Fruit fly (Drosophila melanogaster) whole organism, pupa: ENCODE results near the gene Tmtc4.

Source experiments
- CG10348 ChIP-seq: fragments of 200-800 bp; sonication (Bioruptor generic); IDR thresholded peaks from 2 replicates; pipeline ENCODE4 v1.3.6; 2022; ENCODE audit warnings: missing biosample characterization, missing genetic modification characterization
- CG12605 ChIP-seq: fragments of 200-800 bp; sonication (Bioruptor generic); IDR thresholded peaks from 2 replicates; pipeline ENCODE4 v1.3.6; 2022; ENCODE audit warnings: missing biosample characterization, missing genetic modification characterization
- CG13204 ChIP-seq: fragments of 200-800 bp; sonication (Bioruptor generic); optimal IDR thresholded peaks from 2 replicates; lab custom pipeline; 2018; ENCODE audit warnings: missing biosample characterization, mild to moderate bottlenecking, missing genetic modification characterization, moderate library complexity
- CG14655 ChIP-seq: fragments of 200-800 bp; sonication (Bioruptor generic); optimal IDR thresholded peaks from 3 replicates; lab custom pipeline; 2017; ENCODE audit warnings: mild to moderate bottlenecking, missing biosample characterization, missing genetic modification reagents, missing genetic modification characterization
- CG15710 ChIP-seq: fragments of 200-800 bp; sonication (Bioruptor generic); optimal IDR thresholded peaks from 2 replicates; lab custom pipeline; 2018; ENCODE audit warnings: missing biosample characterization, mild to moderate bottlenecking, missing genetic modification characterization, moderate library complexity
- CG17806 ChIP-seq: fragments of 200-800 bp; sonication (Bioruptor generic); optimal IDR thresholded peaks from 2 replicates; lab custom pipeline; 2018; ENCODE audit warnings: missing biosample characterization, mild to moderate bottlenecking, missing genetic modification characterization, moderate library complexity
- CG32121 ChIP-seq: fragments of 200-800 bp; sonication (Bioruptor generic); IDR thresholded peaks from 2 replicates; pipeline ENCODE4 v1.3.6; 2022; ENCODE audit warnings: missing biosample characterization, missing genetic modification characterization
- CG34367 ChIP-seq: fragments of 200-800 bp; sonication (Bioruptor generic); optimal IDR thresholded peaks from 2 replicates; lab custom pipeline; 2018; ENCODE audit warnings: missing biosample characterization, mild to moderate bottlenecking, missing genetic modification characterization
- CG4496 ChIP-seq: fragments of 200-800 bp; sonication (Bioruptor generic); IDR thresholded peaks from 3 replicates; pipeline ENCODE4 v1.3.6; 2022; ENCODE audit warnings: missing biosample characterization, missing genetic modification characterization
- CG8159 ChIP-seq: fragments of 200-800 bp; sonication (Bioruptor generic); optimal IDR thresholded peaks from 3 replicates; lab custom pipeline; 2018; ENCODE audit warnings: missing biosample characterization, mild to moderate bottlenecking, missing genetic modification characterization, moderate library complexity
- CG8301 ChIP-seq: fragments of 200-800 bp; sonication (Bioruptor generic); optimal IDR thresholded peaks from 2 replicates; lab custom pipeline; 2018; ENCODE audit warnings: missing biosample characterization, mild to moderate bottlenecking, missing genetic modification characterization
- CG9948 ChIP-seq: fragments of 200-800 bp; sonication (Bioruptor generic); optimal IDR thresholded peaks from 2 replicates; lab custom pipeline; 2018; ENCODE audit warnings: missing biosample characterization, mild to moderate bottlenecking, missing genetic modification characterization, moderate library complexity
- D1 ChIP-seq: fragments of 200-800 bp; sonication (Bioruptor generic); optimal IDR thresholded peaks from 2 replicates; lab custom pipeline; 2018; ENCODE audit warnings: missing biosample characterization, mild to moderate bottlenecking, missing genetic modification characterization, moderate library complexity
- EcR ChIP-seq: fragments of 200-800 bp; sonication (Bioruptor generic); optimal IDR thresholded peaks from 3 replicates; lab custom pipeline; 2019; ENCODE audit warnings: missing biosample characterization, missing genetic modification characterization, mild to moderate bottlenecking, moderate library complexity, missing genetic modification reagents
- Ets98B ChIP-seq: fragments of 200-800 bp; sonication (Bioruptor generic); IDR thresholded peaks from 2 replicates; pipeline ENCODE4 v1.3.6; 2022; ENCODE audit warnings: missing biosample characterization, missing genetic modification characterization
- Pif1A ChIP-seq: fragments of 200-800 bp; sonication (Bioruptor generic); optimal IDR thresholded peaks from 3 replicates; lab custom pipeline; 2016; ENCODE audit warnings: missing biosample characterization, missing genetic modification characterization
- Pif1B ChIP-seq: fragments of 200-800 bp; sonication (Bioruptor generic); optimal IDR thresholded peaks from 3 replicates; lab custom pipeline; 2016; ENCODE audit warnings: missing biosample characterization, missing genetic modification characterization
- Snoo ChIP-seq: fragments of 200-800 bp; sonication (Bioruptor generic); optimal IDR thresholded peaks from 3 replicates; lab custom pipeline; 2017; ENCODE audit warnings: missing biosample characterization, mild to moderate bottlenecking, missing genetic modification characterization, inconsistent platforms
- fd96Ca ChIP-seq: fragments of 200-800 bp; sonication (Bioruptor generic); IDR thresholded peaks from 3 replicates; pipeline ENCODE4 v1.3.6; 2022; ENCODE audit warnings: missing biosample characterization, missing genetic modification characterization
- gl ChIP-seq: fragments of 200-800 bp; sonication (Bioruptor generic); optimal IDR thresholded peaks from 2 replicates; lab custom pipeline; 2018; ENCODE audit warnings: missing biosample characterization, mild to moderate bottlenecking, missing genetic modification characterization
- rn ChIP-seq: fragments of 200-800 bp; sonication (Bioruptor generic); IDR thresholded peaks from 2 replicates; pipeline ENCODE4 v1.3.6; 2022; ENCODE audit warnings: missing biosample characterization, missing genetic modification characterization

Tmtc4 gene

DNA sequence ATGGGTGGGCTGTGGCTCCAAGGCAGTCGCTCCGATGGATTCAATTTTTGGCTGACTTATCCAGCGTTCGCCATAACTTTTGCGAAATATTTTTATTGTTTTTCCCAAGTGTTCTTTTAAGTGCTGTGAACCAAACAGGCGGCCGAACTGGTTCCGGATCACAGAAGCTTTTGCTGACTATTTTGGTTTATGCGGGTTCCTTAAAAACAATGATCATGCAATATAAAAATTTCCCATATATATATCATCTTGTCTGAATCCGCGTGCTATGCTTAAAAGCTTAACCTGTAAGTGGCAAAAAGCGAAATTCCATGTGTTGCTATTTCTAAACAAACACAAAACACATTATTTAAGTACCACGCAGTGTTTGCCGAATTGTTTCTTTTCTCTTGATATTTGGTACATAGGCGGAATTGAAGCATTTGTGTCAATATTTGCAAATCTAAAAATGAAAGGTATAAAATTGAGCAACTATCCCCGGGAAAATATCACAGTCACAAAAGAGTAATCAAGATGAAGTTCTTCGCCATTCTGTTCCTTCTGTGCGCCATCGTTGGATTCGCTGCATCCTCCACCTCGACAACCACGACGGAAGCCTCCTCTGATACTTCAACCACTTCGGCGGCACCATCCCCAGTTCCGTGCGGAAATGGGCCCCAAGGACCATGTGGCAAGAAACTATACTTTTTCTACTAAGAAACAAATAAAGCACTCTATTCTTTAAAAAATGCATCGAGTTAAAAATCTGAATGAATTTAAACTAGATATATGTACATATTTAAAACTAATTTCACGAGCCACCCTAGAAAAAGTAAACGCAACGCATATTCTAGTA lies 30.9 kb upstream of the Tmtc4 start, which contains the start of the genes CG6276 and CG44040:
Gene CG6276, minus strand, starts transcription at position 158 of the 835 bp plus-strand sequence.
Gene CG44040, plus strand, starts transcription at position 467 of the 835 bp plus-strand sequence.
- TF ChIP-seq CG34367 (peak; percentile 50), EcR (GFP tag; lab: Kevin White, UChicago) (no peak), CG9948 (tag; lab: Kevin White, UChicago) (peak; percentile 25), CG8159 (tag; lab: Kevin White, UChicago) (peak; percentile 98), CG32121 (GFP tag; lab: Robert Waterston, UW) (peak; percentile 35), D1 (tag; lab: Kevin White, UChicago) (no peak), rn (GFP tag; lab: Robert Waterston, UW) (0 out of 2 replicates have a peak, but pooled peaks have one; percentile 4), fd96Ca (GFP tag; lab: Robert Waterston, UW) (peak; percentile 71), CG15710 (tag; lab: Kevin White, UChicago) (peak; percentile 46), CG12605 (0 out of 2 replicates have a peak, but pooled peaks have one; percentile 9), gl (no peak), Pif1A (GFP tag; lab: Kevin White, UChicago) (no peak), CG4496 (GFP tag; lab: Robert Waterston, UW) (peak; percentile 53; the same call in 2 of the 3 replicates), CG10348 (GFP tag; lab: Robert Waterston, UW) (no peak), CG13204 (GFP tag; lab: Kevin White, UChicago) (no peak), Ets98B (peak; percentile 73), CG14655 (no peak), CG8301 (tag; lab: Kevin White, UChicago) (peak; percentile 59), CG17806 (tag; lab: Kevin White, UChicago) (peak; percentile 44), Snoo (peak; percentile 61), Pif1B (GFP tag; lab: Kevin White, UChicago) (no peak)

DNA sequence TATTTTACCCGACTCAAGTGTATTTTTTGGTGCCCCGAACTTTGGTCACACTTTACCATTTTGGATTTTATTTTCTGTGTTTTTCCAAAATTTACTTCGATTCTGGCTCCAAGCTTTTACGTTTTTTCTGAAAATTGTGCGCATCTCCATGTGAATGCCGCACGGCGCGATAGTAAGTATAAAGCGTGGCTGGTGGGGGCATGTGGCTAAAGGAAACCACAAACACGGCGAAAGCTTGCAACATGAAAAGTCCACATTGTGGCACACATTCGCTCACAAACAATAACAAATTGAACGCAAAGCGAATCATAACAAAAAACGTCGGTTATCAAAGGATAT lies 30.3 kb upstream of the Tmtc4 start, which contains the start of gene ear:
Gene ear, plus strand, starts transcription at position 10 of the 339 bp plus-strand sequence.
- no peak for TF ChIP-seq CG13204 (GFP tag; lab: Kevin White, UChicago)
- no peak for TF ChIP-seq CG17806 (tag; lab: Kevin White, UChicago)
- TF ChIP-seq D1 (tag; lab: Kevin White, UChicago): no peak
- TF ChIP-seq Pif1A (GFP tag; lab: Kevin White, UChicago): no peak
- no peak for TF ChIP-seq CG8159 (tag; lab: Kevin White, UChicago)
- no peak for TF ChIP-seq gl
- TF ChIP-seq Snoo: no peak
- TF ChIP-seq CG32121 (GFP tag; lab: Robert Waterston, UW): no peak
- no peak for TF ChIP-seq EcR (GFP tag; lab: Kevin White, UChicago)
- no peak for TF ChIP-seq CG14655
- no peak for TF ChIP-seq CG9948 (tag; lab: Kevin White, UChicago)
- no peak for TF ChIP-seq CG10348 (GFP tag; lab: Robert Waterston, UW)

DNA sequence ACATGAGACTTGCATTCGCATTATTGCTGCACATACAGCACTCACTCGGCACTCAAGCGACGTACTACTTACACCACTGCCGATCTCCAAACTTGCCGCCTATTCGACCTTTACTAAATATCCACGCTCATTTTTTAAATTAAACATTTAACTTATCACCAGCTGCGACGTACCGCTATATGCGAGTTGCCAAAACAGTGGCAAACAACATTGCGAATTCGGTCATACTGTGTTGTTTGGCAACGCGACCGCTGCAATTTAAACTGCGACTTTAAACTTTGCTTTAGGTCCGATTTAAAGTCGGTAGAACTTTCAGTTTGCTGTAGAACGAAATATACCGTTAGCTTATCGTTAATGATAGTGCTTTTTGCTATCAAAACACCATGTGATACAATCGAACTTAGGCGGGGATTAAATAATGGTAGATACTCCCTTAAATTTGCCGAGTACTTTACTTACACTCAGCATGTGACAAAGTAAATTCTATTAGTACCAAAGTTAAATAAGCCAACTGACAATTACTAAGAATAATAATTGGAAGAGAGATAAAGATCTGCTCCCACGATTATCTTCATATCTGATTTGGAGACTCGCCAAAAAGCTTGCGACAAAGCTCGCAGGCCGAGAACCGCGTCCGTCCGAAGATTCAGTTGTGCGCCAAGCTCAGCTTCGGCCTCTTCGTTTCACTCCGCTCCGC lies 22.8 kb upstream of the Tmtc4 start, which contains the start of the genes CG6236 and ea:
Gene CG6236, minus strand, starts transcription at position 187 of the 697 bp plus-strand sequence.
Gene ea, plus strand, starts transcription at position 647 of the 697 bp plus-strand sequence.
- TF ChIP-seq CG4496 (GFP tag; lab: Robert Waterston, UW) (no peak), CG8159 (tag; lab: Kevin White, UChicago) (no peak), CG13204 (GFP tag; lab: Kevin White, UChicago) (no peak), rn (GFP tag; lab: Robert Waterston, UW) (no peak), CG10348 (GFP tag; lab: Robert Waterston, UW) (no peak), Pif1A (GFP tag; lab: Kevin White, UChicago) (no peak), CG8301 (tag; lab: Kevin White, UChicago) (no peak), D1 (tag; lab: Kevin White, UChicago) (no peak)

DNA sequence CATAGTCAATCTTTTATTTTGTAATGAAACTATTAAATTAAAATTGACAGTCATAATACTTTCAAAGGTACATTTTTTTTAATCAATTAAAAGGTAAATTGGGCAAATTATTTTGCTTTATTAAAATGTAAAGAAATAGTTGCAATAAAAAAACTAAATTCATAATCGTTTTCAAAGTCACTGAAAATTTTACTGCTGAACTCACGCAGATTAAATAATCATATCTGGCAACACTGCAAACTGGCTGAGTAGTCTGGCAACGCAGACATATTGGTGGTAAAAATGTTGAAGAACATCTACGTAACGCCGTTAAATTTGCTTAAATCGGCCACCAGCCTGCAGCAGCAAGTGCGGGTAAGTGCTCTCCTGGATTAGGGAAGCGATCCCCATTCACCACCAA lies 20.6 kb upstream of the Tmtc4 start, which contains the start of gene mRpL9:
Gene mRpL9, plus strand, starts transcription at position 267 of the 400 bp plus-strand sequence.
- no peak for TF ChIP-seq D1 (tag; lab: Kevin White, UChicago)
- TF ChIP-seq CG15710 (tag; lab: Kevin White, UChicago): peak; percentile 5

DNA sequence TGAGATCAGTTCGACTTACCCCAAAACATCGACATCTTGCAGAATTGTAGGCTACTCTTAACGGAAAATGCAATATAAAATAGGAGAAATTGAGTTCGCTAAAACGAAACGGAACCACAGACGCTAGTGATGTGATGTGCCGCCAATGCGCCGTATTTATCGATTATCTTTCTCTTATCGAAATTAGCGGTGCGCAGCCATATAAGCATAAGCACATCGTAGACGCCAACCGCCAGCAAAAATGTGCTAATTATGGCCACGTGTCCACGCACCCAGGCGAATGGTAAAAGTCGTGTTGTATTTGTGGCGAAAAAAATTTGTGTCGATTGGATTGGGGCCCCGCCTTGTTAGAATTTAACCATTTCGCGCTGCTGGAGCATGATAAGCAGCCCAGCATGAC lies 18.0 kb upstream of the Tmtc4 start, which contains the start of the genes Fkbp39 and Cyfip:
Gene Fkbp39, minus strand, starts transcription at position 140 of the 400 bp plus-strand sequence.
Gene Cyfip, plus strand, starts transcription at position 273 of the 400 bp plus-strand sequence.
- TF ChIP-seq CG9948 (tag; lab: Kevin White, UChicago) (no peak), CG4496 (GFP tag; lab: Robert Waterston, UW) (peak; percentile 11; the same call in 1 of the 3 replicates)

DNA sequence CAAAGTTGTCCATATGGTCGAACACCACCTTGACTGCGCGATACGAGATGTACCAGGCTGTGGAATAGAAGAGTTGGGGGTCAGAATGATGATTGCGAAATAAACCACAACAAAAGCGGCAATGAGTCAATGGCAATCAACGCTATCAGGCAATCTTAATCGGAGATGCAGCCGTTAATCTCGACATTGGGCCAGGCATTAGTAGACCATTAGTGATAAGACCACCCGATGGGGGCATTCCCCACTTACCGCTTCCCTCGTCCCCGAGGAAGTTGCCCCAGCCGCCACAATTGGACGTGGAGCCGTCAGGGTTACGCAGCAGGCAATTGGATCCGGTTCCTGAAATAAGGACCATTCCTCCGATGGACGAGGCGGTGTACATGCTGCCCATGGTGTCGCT lies 11.9 kb upstream of the Tmtc4 start:
- TF ChIP-seq CG14655 (no peak), CG17806 (tag; lab: Kevin White, UChicago) (no peak), CG13204 (GFP tag; lab: Kevin White, UChicago) (no peak), fd96Ca (GFP tag; lab: Robert Waterston, UW) (no peak), Snoo (no peak), D1 (tag; lab: Kevin White, UChicago) (no peak), CG34367 (no peak), CG8301 (tag; lab: Kevin White, UChicago) (no peak), Pif1A (GFP tag; lab: Kevin White, UChicago) (no peak), Pif1B (GFP tag; lab: Kevin White, UChicago) (no peak), CG4496 (GFP tag; lab: Robert Waterston, UW) (no peak), CG8159 (tag; lab: Kevin White, UChicago) (no peak), CG12605 (no peak), Ets98B (no peak), CG10348 (GFP tag; lab: Robert Waterston, UW) (no peak), rn (GFP tag; lab: Robert Waterston, UW) (no peak), CG9948 (tag; lab: Kevin White, UChicago) (no peak), CG15710 (tag; lab: Kevin White, UChicago) (no peak), EcR (GFP tag; lab: Kevin White, UChicago) (no peak), CG32121 (GFP tag; lab: Robert Waterston, UW) (no peak)
